Worm (Caenorhabditis elegans): ENCODE measurements around the gene F54D1.6.

ce11 chrIV:11287511-11287910 lies at the start of gene F54D1.6:
- no peak for TF ChIP-seq ttx-3 (tag; optimal IDR thresholded peaks at IDR 0.05)
- TF ChIP-seq C38D4.7 (GFP tag; optimal IDR thresholded peaks at IDR 0.05): no peak
- TF ChIP-seq hlh-8 (tag; optimal IDR thresholded peaks at IDR 0.05): no peak
- no peak for TF ChIP-seq ceh-34 (tag; optimal IDR thresholded peaks at IDR 0.05)
- TF ChIP-seq nhr-232 (tag; optimal IDR thresholded peaks at IDR 0.05): no peak
- TF ChIP-seq ceh-31 (tag; optimal IDR thresholded peaks at IDR 0.05): no peak
- TF ChIP-seq dve-1 (tag; optimal IDR thresholded peaks at IDR 0.05): no peak
- no peak for TF ChIP-seq ceh-19 (GFP tag; optimal IDR thresholded peaks at IDR 0.05)
- no peak for TF ChIP-seq ama-1 (optimal IDR thresholded peaks at IDR 0.05)
